Worm (Caenorhabditis elegans): ENCODE results near the gene srsx-13.

- TF ChIP-seq nhr-11 (tag; optimal IDR thresholded peaks at IDR 0.05) (no peak), lin-15B (tag; optimal IDR thresholded peaks at IDR 0.05) (no peak), pha-4 (tag; optimal IDR thresholded peaks at IDR 0.05) (no peak), sea-2 (GFP tag; optimal IDR thresholded peaks at IDR 0.05) (no peak)
These were observed 10.0 kb downstream of the srsx-13 start, which contains the start of gene srsx-9 for ce11 chrV:4972943-4973342.

Data from whole organism, L3 larva.